Worm (Caenorhabditis elegans) whole organism, mixed stage, embryonic: Measurements from ENCODE around the gene mlh-1.

ENCODE experiments used
- elt-1 ChIP-seq: sonication (generic microtip); optimal IDR thresholded peaks from 2 replicates; lab custom pipeline; 2017; ENCODE audit warnings: missing genetic modification characterization, mild to moderate bottlenecking, missing compliant biosample characterization, antibody characterized with exemption, moderate library complexity, borderline replicate concordance; ENCODE audit not compliant: insufficient read depth
- lsy-2 ChIP-seq: fragments of 150-350 bp; optimal IDR thresholded peaks from 2 replicates; lab custom pipeline; 2014; ENCODE audit warnings: missing biosample characterization, missing genetic modification characterization
- mls-2 ChIP-seq: sonication (generic microtip); optimal IDR thresholded peaks from 2 replicates; lab custom pipeline; 2016; ENCODE audit warnings: mild to moderate bottlenecking, missing genetic modification characterization, moderate library complexity, missing compliant biosample characterization
- nhr-12 ChIP-seq: fragments of 150-350 bp; optimal IDR thresholded peaks from 2 replicates; lab custom pipeline; 2014; ENCODE audit warnings: missing biosample characterization, missing genetic modification characterization
- nhr-237 ChIP-seq: fragments of 150-350 bp; optimal IDR thresholded peaks from 2 replicates; lab custom pipeline; 2014; ENCODE audit warnings: missing biosample characterization, missing genetic modification characterization
- nhr-28 ChIP-seq: fragments of 150-350 bp; optimal IDR thresholded peaks from 2 replicates; lab custom pipeline; 2014; ENCODE audit warnings: missing biosample characterization, missing genetic modification characterization
- nhr-76 ChIP-seq: sonication (generic microtip); optimal IDR thresholded peaks from 2 replicates; lab custom pipeline; 2017; ENCODE audit warnings: missing biosample characterization, missing genetic modification characterization
- sem-2 ChIP-seq: fragments of 200-800 bp; sonication (Bioruptor generic); optimal IDR thresholded peaks from 2 replicates; lab custom pipeline; 2018; ENCODE audit warnings: mild to moderate bottlenecking, missing genetic modification characterization, missing compliant biosample characterization
- snpc-4 ChIP-seq: fragments of 150-350 bp; optimal IDR thresholded peaks from 2 replicates; lab custom pipeline; 2014; ENCODE audit warnings: missing biosample characterization, missing genetic modification characterization
- sptf-1 ChIP-seq: sonication (generic microtip); optimal IDR thresholded peaks from 2 replicates; lab custom pipeline; 2017; ENCODE audit warnings: mild to moderate bottlenecking, missing genetic modification characterization, moderate library complexity, missing compliant biosample characterization
- tbx-8 ChIP-seq: fragments of 200-800 bp; sonication (Bioruptor generic); optimal IDR thresholded peaks from 2 replicates; lab custom pipeline; 2018; ENCODE audit warnings: mild to moderate bottlenecking, missing genetic modification characterization, moderate library complexity, missing compliant biosample characterization
- unc-62 ChIP-seq: fragments of 150-350 bp; optimal IDR thresholded peaks from 2 replicates; lab custom pipeline; 2014; ENCODE audit warnings: missing biosample characterization, missing genetic modification reagents, missing genetic modification characterization
- ztf-11 ChIP-seq: fragments of 150-350 bp; optimal IDR thresholded peaks from 2 replicates; lab custom pipeline; 2014; ENCODE audit warnings: missing biosample characterization, missing genetic modification characterization

DNA sequence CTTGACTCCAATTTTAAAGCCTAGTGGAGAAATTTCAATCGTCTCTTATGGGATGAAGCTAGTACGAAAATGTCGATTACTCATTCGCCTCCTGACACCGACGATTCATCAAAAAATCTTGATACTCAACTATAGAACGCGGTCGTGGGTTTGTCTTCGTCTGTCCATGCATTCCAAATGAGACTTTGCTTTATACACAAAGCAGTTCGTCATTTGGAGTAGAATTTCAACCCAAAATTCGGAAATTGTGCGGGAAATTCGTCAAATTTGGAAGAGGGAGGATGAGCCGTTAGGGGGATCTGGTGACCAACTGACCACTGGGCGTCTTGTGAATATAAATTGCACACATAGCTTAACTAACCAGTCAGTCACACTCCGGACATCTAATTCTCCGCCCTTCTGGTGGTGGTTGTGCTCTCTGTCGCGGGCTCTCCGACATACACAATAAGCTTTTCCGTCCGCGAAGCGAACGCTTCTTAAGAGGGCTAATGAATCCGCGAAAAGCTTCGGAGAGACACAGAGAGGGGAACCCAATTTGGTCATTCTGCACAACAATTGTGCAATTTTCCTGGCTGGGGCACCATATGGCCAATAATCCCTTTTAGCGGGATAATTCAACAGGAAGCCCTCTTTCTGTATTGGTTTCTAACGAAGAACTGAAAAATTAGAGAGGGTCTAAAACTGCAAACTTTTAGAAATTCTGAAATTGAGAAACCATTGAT, 10.9 kb upstream of the mlh-1 start:
- no peak for TF ChIP-seq ztf-11 (tag; lab: Kevin White, UChicago)
- TF ChIP-seq lsy-2 = no peak
- no peak for TF ChIP-seq nhr-12 (tag; lab: Kevin White, UChicago)
- no peak for TF ChIP-seq snpc-4 (tag; lab: Kevin White, UChicago)
- no peak for TF ChIP-seq sem-2 (GFP tag; lab: Kevin White, UChicago)
- TF ChIP-seq unc-62 (GFP tag; lab: Kevin White, UChicago) = no peak
- TF ChIP-seq nhr-76 = no peak
- peak; percentile 64 for TF ChIP-seq mls-2
- no peak for TF ChIP-seq nhr-237 (tag; lab: Kevin White, UChicago)
- TF ChIP-seq tbx-8 (GFP tag; lab: Kevin White, UChicago) = no peak
- no peak for TF ChIP-seq nhr-28 (tag; lab: Kevin White, UChicago)
- peak; percentile 63 for TF ChIP-seq sptf-1 (tag; lab: Kevin White, UChicago)
- no peak for TF ChIP-seq elt-1 (tag; lab: Kevin White, UChicago)
